Worm (Caenorhabditis elegans) whole organism, mixed stage, embryonic: ENCODE data around the gene set-15.

Source experiments
- elt-1 ChIP-seq: sonication (generic microtip); optimal IDR thresholded peaks from 2 replicates; lab custom pipeline; 2017; ENCODE audit warnings: missing genetic modification characterization, mild to moderate bottlenecking, missing compliant biosample characterization, antibody characterized with exemption, moderate library complexity, borderline replicate concordance; ENCODE audit not compliant: insufficient read depth
- mep-1 ChIP-seq: fragments of 150-350 bp; optimal IDR thresholded peaks from 2 replicates; lab custom pipeline; 2017; ENCODE audit warnings: missing biosample characterization, missing genetic modification reagents, missing genetic modification characterization, inconsistent platforms
- nhr-2 ChIP-seq: fragments of 150-350 bp; optimal IDR thresholded peaks from 2 replicates; lab custom pipeline; 2014; ENCODE audit warnings: missing biosample characterization, missing genetic modification characterization
- nhr-237 ChIP-seq: fragments of 150-350 bp; optimal IDR thresholded peaks from 2 replicates; lab custom pipeline; 2014; ENCODE audit warnings: missing biosample characterization, missing genetic modification characterization
- snpc-4 ChIP-seq: fragments of 150-350 bp; optimal IDR thresholded peaks from 2 replicates; lab custom pipeline; 2014; ENCODE audit warnings: missing biosample characterization, missing genetic modification characterization

ce11 chrIV:4742480-4742879 is 37.5 kb downstream of the set-15 start:
- no peak for TF ChIP-seq mep-1
- TF ChIP-seq snpc-4 (tag; lab: Kevin White, UChicago): no peak
- no peak for TF ChIP-seq nhr-2 (tag; lab: Kevin White, UChicago)
- no peak for TF ChIP-seq nhr-237 (tag; lab: Kevin White, UChicago)
- no peak for TF ChIP-seq elt-1
